Fruit fly (Drosophila melanogaster) whole organism, embryonic: ENCODE results near the gene CG6652.

ENCODE experiments used
- BEAF-32 ChIP-seq: fragments of 200-800 bp; sonication (Bioruptor generic); optimal IDR thresholded peaks from 3 replicates; lab custom pipeline; 2017; ENCODE audit warnings: missing biosample characterization, missing genetic modification characterization, mild to moderate bottlenecking, moderate library complexity, missing genetic modification reagents
- Bgb ChIP-seq: fragments of 200-800 bp; sonication (Bioruptor generic); IDR thresholded peaks from 2 replicates; pipeline ENCODE4 v1.3.6; 2022; ENCODE audit warnings: missing biosample characterization, missing genetic modification characterization; ENCODE audit not compliant: partially characterized antibody
- C15 ChIP-seq: fragments of 200-800 bp; sonication (Bioruptor generic); IDR thresholded peaks from 3 replicates; pipeline ENCODE4 v1.3.6; 2022; ENCODE audit warnings: missing biosample characterization, missing genetic modification characterization
- CG12071 ChIP-seq: fragments of 200-800 bp; sonication (Bioruptor generic); optimal IDR thresholded peaks from 3 replicates; lab custom pipeline; 2018; ENCODE audit warnings: missing biosample characterization, mild to moderate bottlenecking, missing genetic modification characterization
- CG13287 ChIP-seq: fragments of 200-800 bp; sonication (Bioruptor generic); IDR thresholded peaks from 2 replicates; pipeline ENCODE4 v1.3.6; 2022; ENCODE audit warnings: missing biosample characterization, missing genetic modification characterization; ENCODE audit not compliant: partially characterized antibody
- CG14710 ChIP-seq: fragments of 200-800 bp; sonication (Bioruptor generic); optimal IDR thresholded peaks from 3 replicates; lab custom pipeline; 2019; ENCODE audit warnings: missing biosample characterization, mild to moderate bottlenecking, missing genetic modification characterization, moderate library complexity
- CG15696 ChIP-seq: fragments of 200-800 bp; sonication (Bioruptor generic); optimal IDR thresholded peaks from 2 replicates; lab custom pipeline; 2019; ENCODE audit warnings: missing biosample characterization, mild to moderate bottlenecking, missing genetic modification characterization, moderate library complexity
- CG2129 ChIP-seq: fragments of 200-800 bp; sonication (Bioruptor generic); IDR thresholded peaks from 2 replicates; pipeline ENCODE4 v1.3.6; 2022; ENCODE audit warnings: missing biosample characterization, missing genetic modification characterization; ENCODE audit not compliant: partially characterized antibody
- CG2199 ChIP-seq: fragments of 200-800 bp; sonication (Bioruptor generic); IDR thresholded peaks from 3 replicates; pipeline ENCODE4 v1.3.6; 2022; ENCODE audit warnings: missing biosample characterization, missing genetic modification characterization
- CG2889 ChIP-seq: fragments of 200-800 bp; sonication (Bioruptor generic); IDR thresholded peaks from 3 replicates; pipeline ENCODE4 v1.3.6; 2022; ENCODE audit warnings: missing biosample characterization, missing genetic modification characterization
- CG3163 ChIP-seq: fragments of 200-800 bp; sonication (Bioruptor generic); optimal IDR thresholded peaks from 3 replicates; lab custom pipeline; 2016; ENCODE audit warnings: missing biosample characterization, missing genetic modification characterization
- CG34224 ChIP-seq: fragments of 200-800 bp; sonication (Bioruptor generic); IDR thresholded peaks from 3 replicates; pipeline ENCODE4 v1.3.6; 2022; ENCODE audit warnings: missing biosample characterization, missing genetic modification characterization; ENCODE audit not compliant: partially characterized antibody
- CG3726 ChIP-seq: fragments of 200-800 bp; sonication (Bioruptor generic); IDR thresholded peaks from 3 replicates; pipeline ENCODE4, ENCODE4 v1.3.6; 2022; ENCODE audit warnings: missing biosample characterization, missing genetic modification characterization
- CG4360 ChIP-seq: fragments of 200-800 bp; sonication (Bioruptor generic); IDR thresholded peaks from 2 replicates; pipeline ENCODE4 v1.3.6; 2022; ENCODE audit warnings: missing biosample characterization, missing genetic modification characterization
- CG6791 ChIP-seq: fragments of 200-800 bp; sonication (Bioruptor generic); IDR thresholded peaks from 3 replicates; pipeline ENCODE4 v1.3.6; 2022; ENCODE audit warnings: missing biosample characterization, missing genetic modification characterization; ENCODE audit not compliant: partially characterized antibody
- CG9215 ChIP-seq: fragments of 200-800 bp; sonication (Bioruptor generic); IDR thresholded peaks from 2 replicates; pipeline ENCODE4 v1.3.6; 2022; ENCODE audit warnings: missing biosample characterization, missing genetic modification characterization
- Dek ChIP-seq: fragments of 200-800 bp; sonication (Bioruptor generic); optimal IDR thresholded peaks from 3 replicates; lab custom pipeline; 2019; ENCODE audit warnings: missing biosample characterization, mild to moderate bottlenecking, missing genetic modification characterization, moderate library complexity
- Dll ChIP-seq: fragments of 200-800 bp; sonication (Bioruptor generic); IDR thresholded peaks from 4 replicates; pipeline ENCODE4 v1.3.6; 2022; ENCODE audit warnings: missing biosample characterization, missing genetic modification characterization; ENCODE audit not compliant: partially characterized antibody
- Doc3 ChIP-seq: fragments of 200-800 bp; sonication (Bioruptor generic); IDR thresholded peaks from 3 replicates; pipeline ENCODE4 v1.3.6; 2022; ENCODE audit warnings: missing biosample characterization, missing genetic modification characterization; ENCODE audit not compliant: partially characterized antibody
- Dref ChIP-seq: fragments of 200-800 bp; sonication (Bioruptor generic); IDR thresholded peaks from 2 replicates; pipeline ENCODE4 v1.3.6; 2022; ENCODE audit warnings: missing biosample characterization, missing genetic modification characterization
- E2f2 ChIP-seq: fragments of 200-800 bp; sonication (Bioruptor generic); IDR thresholded peaks from 2 replicates; pipeline ENCODE4 v1.3.6; 2022; ENCODE audit warnings: missing biosample characterization, missing genetic modification characterization
- Ets97D ChIP-seq: fragments of 200-800 bp; sonication (Bioruptor generic); optimal IDR thresholded peaks from 3 replicates; lab custom pipeline; 2016; ENCODE audit warnings: missing biosample characterization, missing genetic modification characterization
- GATAe ChIP-seq: fragments of 200-800 bp; sonication (Bioruptor generic); conservative IDR thresholded peaks from 2 replicates; pipeline ENCODE4 v1.3.6; 2022; ENCODE audit warnings: missing biosample characterization, missing genetic modification characterization
- Gsc ChIP-seq: fragments of 200-800 bp; sonication (Bioruptor generic); IDR thresholded peaks from 2 replicates; pipeline ENCODE4 v1.3.6; 2022; ENCODE audit warnings: missing biosample characterization, missing genetic modification characterization
- HLH4C ChIP-seq: fragments of 200-800 bp; sonication (Bioruptor generic); IDR thresholded peaks from 3 replicates; pipeline ENCODE4 v1.3.6; 2022; ENCODE audit warnings: missing biosample characterization, missing genetic modification characterization; ENCODE audit not compliant: partially characterized antibody
- Hey ChIP-seq: fragments of 200-800 bp; sonication (Bioruptor generic); optimal IDR thresholded peaks from 3 replicates; lab custom pipeline; 2018; ENCODE audit warnings: missing biosample characterization, mild to moderate bottlenecking, missing genetic modification characterization
- Jarid2 ChIP-seq: fragments of 200-800 bp; sonication (Bioruptor generic); optimal IDR thresholded peaks from 3 replicates; lab custom pipeline; 2017; ENCODE audit warnings: mild to moderate bottlenecking, missing biosample characterization, missing genetic modification reagents, missing genetic modification characterization
- Oli ChIP-seq: fragments of 200-800 bp; sonication (Bioruptor generic); optimal IDR thresholded peaks from 2 replicates; lab custom pipeline; 2018; ENCODE audit warnings: missing biosample characterization, mild to moderate bottlenecking, missing genetic modification characterization, moderate library complexity
- Opbp ChIP-seq: fragments of 200-800 bp; sonication (Bioruptor generic); IDR thresholded peaks from 3 replicates; pipeline ENCODE4 v1.3.6; 2022; ENCODE audit warnings: missing biosample characterization, missing genetic modification characterization; ENCODE audit not compliant: partially characterized antibody
- Pdp1 ChIP-seq, 2 experiments: fragments of 200-800 bp; sonication (Bioruptor generic); optimal IDR thresholded peaks; 3 replicates each; lab custom pipeline; 2016; ENCODE audit warnings: missing biosample characterization in 2 of 2, missing genetic modification characterization in 2 of 2, mild to moderate bottlenecking in 1 of 2, moderate library complexity in 1 of 2
- Sry-δ ChIP-seq: fragments of 200-800 bp; sonication (Bioruptor generic); optimal IDR thresholded peaks from 2 replicates; lab custom pipeline; 2016; ENCODE audit warnings: missing biosample characterization, missing genetic modification characterization
- Tbp ChIP-seq: fragments of >200 bp; optimal IDR thresholded peaks from 2 replicates; lab custom pipeline; 2018; ENCODE audit warnings: missing biosample characterization, missing genetic modification characterization
- ab ChIP-seq: fragments of 200-800 bp; sonication (Bioruptor generic); optimal IDR thresholded peaks from 2 replicates; lab custom pipeline; 2016; ENCODE audit warnings: missing biosample characterization, missing genetic modification characterization
- amos ChIP-seq: fragments of 200-800 bp; sonication (Bioruptor generic); IDR thresholded peaks from 2 replicates; pipeline ENCODE4 v1.3.6; 2022; ENCODE audit warnings: missing biosample characterization, missing genetic modification characterization; ENCODE audit not compliant: partially characterized antibody
- bbx ChIP-seq: fragments of 200-800 bp; sonication (Bioruptor generic); IDR thresholded peaks from 2 replicates; pipeline ENCODE4 v1.3.6; 2022; ENCODE audit warnings: missing biosample characterization, missing genetic modification characterization; ENCODE audit not compliant: partially characterized antibody
- chif ChIP-seq, 2 experiments: fragments of 200-800 bp; sonication (Bioruptor generic); optimal IDR thresholded peaks; 3 replicates each; lab custom pipeline; 2016; ENCODE audit warnings: missing biosample characterization in 2 of 2, missing genetic modification characterization in 2 of 2
- crp ChIP-seq, 2 experiments: fragments of 200-800 bp; sonication (Bioruptor generic); optimal IDR thresholded peaks; 2 replicates in 1 of 2; 3 replicates in 1 of 2; lab custom pipeline; 2017; ENCODE audit warnings: missing biosample characterization in 2 of 2, missing genetic modification characterization in 2 of 2, mild to moderate bottlenecking in 1 of 2, moderate library complexity in 1 of 2
- cwo ChIP-seq: fragments of 200-800 bp; sonication (Bioruptor generic); optimal IDR thresholded peaks from 3 replicates; lab custom pipeline; 2017; ENCODE audit warnings: missing biosample characterization, missing genetic modification characterization, mild to moderate bottlenecking, moderate library complexity, missing genetic modification reagents
- dan ChIP-seq: fragments of 200-800 bp; sonication (Bioruptor generic); IDR thresholded peaks from 2 replicates; pipeline ENCODE4 v1.3.6; 2022; ENCODE audit warnings: missing biosample characterization, missing genetic modification characterization
- gro ChIP-seq: fragments of 200-800 bp; sonication (Bioruptor generic); optimal IDR thresholded peaks from 2 replicates; lab custom pipeline; 2016; ENCODE audit warnings: missing biosample characterization, missing genetic modification characterization
- inv ChIP-seq: fragments of 200-800 bp; sonication (Bioruptor generic); IDR thresholded peaks from 2 replicates; pipeline ENCODE4 v1.3.6; 2022; ENCODE audit warnings: missing biosample characterization, missing genetic modification characterization; ENCODE audit not compliant: partially characterized antibody
- lab ChIP-seq: fragments of 200-800 bp; sonication (Bioruptor generic); optimal IDR thresholded peaks from 3 replicates; lab custom pipeline; 2017; ENCODE audit warnings: missing biosample characterization, missing genetic modification characterization, mild to moderate bottlenecking, moderate library complexity, missing genetic modification reagents
- p53 ChIP-seq: fragments of 200-800 bp; sonication (Bioruptor generic); optimal IDR thresholded peaks from 2 replicates; lab custom pipeline; 2016; ENCODE audit warnings: missing biosample characterization, missing genetic modification characterization
- ranshi ChIP-seq: fragments of 200-800 bp; sonication (Bioruptor generic); IDR thresholded peaks from 2 replicates; pipeline ENCODE4 v1.3.6; 2022; ENCODE audit warnings: missing biosample characterization, missing genetic modification characterization
- sr ChIP-seq: fragments of 200-800 bp; sonication (Bioruptor generic); IDR thresholded peaks from 3 replicates; pipeline ENCODE4 v1.3.6; 2022; ENCODE audit warnings: missing biosample characterization, missing genetic modification characterization
- stc ChIP-seq: fragments of 200-800 bp; sonication (Bioruptor generic); IDR thresholded peaks from 2 replicates; pipeline ENCODE4 v1.3.6; 2022; ENCODE audit warnings: missing biosample characterization, missing genetic modification characterization
- vfl ChIP-seq: fragments of 200-800 bp; sonication (Bioruptor generic); optimal IDR thresholded peaks from 2 replicates; lab custom pipeline; 2016; ENCODE audit warnings: missing biosample characterization, missing genetic modification characterization
- vnd ChIP-seq: fragments of 200-800 bp; sonication (Bioruptor generic); IDR thresholded peaks from 3 replicates; pipeline ENCODE4 v1.3.6; 2022; ENCODE audit warnings: missing biosample characterization, missing genetic modification characterization; ENCODE audit not compliant: partially characterized antibody
- zen2 ChIP-seq: fragments of 200-800 bp; sonication (Bioruptor generic); IDR thresholded peaks from 3 replicates; pipeline ENCODE4 v1.3.6; 2022; ENCODE audit warnings: missing biosample characterization, missing genetic modification characterization; ENCODE audit not compliant: partially characterized antibody

Gene CG6652

dm6 chr3L:17035492-17035891 lies 12.8 kb upstream of the CG6652 start, which contains the start of gene beg (continued):
- TF ChIP-seq bbx (GFP tag; lab: Robert Waterston, UW) (peak; percentile 79), p53 (GFP tag; lab: Kevin White, UChicago) (no peak), lab (GFP tag; lab: Kevin White, UChicago) (no peak), Sry-δ (GFP tag; lab: Kevin White, UChicago) (peak; percentile 34), CG34224 (GFP tag; lab: Robert Waterston, UW) (peak; percentile 93), BEAF-32 (GFP tag; lab: Kevin White, UChicago) (peak; percentile 60), CG2199 (GFP tag; lab: Robert Waterston, UW) (no peak), zen2 (GFP tag; lab: Robert Waterston, UW) (peak; percentile 83; the same call in 2 of the 3 replicates), CG2129 (GFP tag; lab: Robert Waterston, UW) (peak; percentile 37; the same call in 1 of the 2 replicates), CG15696 (tag; lab: Kevin White, UChicago) (no peak), stc (GFP tag; lab: Robert Waterston, UW) (no peak), CG3726 (GFP tag; lab: Robert Waterston, UW) (no peak), CG12071 (GFP tag; lab: Kevin White, UChicago) (no peak), Gsc (no peak), ranshi (GFP tag; lab: Robert Waterston, UW) (no peak), chif (GFP tag; optimal IDR thresholded peaks at IDR 0.05; lab: Kevin White, UChicago) (no peak), Bgb (GFP tag; lab: Robert Waterston, UW) (peak; percentile 64), Ets97D (GFP tag; lab: Kevin White, UChicago) (no peak), inv (GFP tag; lab: Robert Waterston, UW) (peak; percentile 24; the same call in 1 of the 2 replicates), ab (GFP tag; lab: Kevin White, UChicago) (no peak), Doc3 (peak; percentile 65), Opbp (GFP tag; lab: Robert Waterston, UW) (peak; percentile 73; the same call in 2 of the 3 replicates), E2f2 (GFP tag; lab: Robert Waterston, UW) (peak; percentile 92), vnd (GFP tag; lab: Robert Waterston, UW) (peak; percentile 49; the same call in 2 of the 3 replicates), Pdp1 (GFP tag; optimal IDR thresholded peaks at IDR 0.05; lab: Kevin White, UChicago) (peak in 1 of 2 experiments; percentile 17), amos (GFP tag; lab: Robert Waterston, UW) (peak; percentile 56; the same call in 1 of the 2 replicates), CG2889 (no peak), CG14710 (tag; lab: Kevin White, UChicago) (peak; percentile 32), cwo (GFP tag; lab: Kevin White, UChicago) (no peak), sr (GFP tag; lab: Robert Waterston, UW) (no peak), Hey (tag; lab: Kevin White, UChicago) (no peak), dan (GFP tag; lab: Robert Waterston, UW) (no peak), crp (GFP tag; optimal IDR thresholded peaks at IDR 0.05; lab: Kevin White, UChicago) (peak; percentile 30 to 90), gro (GFP tag; lab: Kevin White, UChicago) (no peak), vfl (GFP tag; lab: Kevin White, UChicago) (no peak), Tbp (GFP tag; lab: Kevin White, UChicago) (no peak), Jarid2 (GFP tag; lab: Kevin White, UChicago) (no peak), CG6791 (peak; percentile 69; the same call in 2 of the 3 replicates), CG9215 (GFP tag; lab: Robert Waterston, UW) (no peak), Oli (no peak), GATAe (GFP tag; lab: Robert Waterston, UW) (no peak), C15 (GFP tag; lab: Robert Waterston, UW) (no peak), HLH4C (GFP tag; lab: Robert Waterston, UW) (peak; percentile 81), CG4360 (GFP tag; lab: Robert Waterston, UW) (no peak), Dek (no peak), Dref (GFP tag; lab: Robert Waterston, UW) (peak; percentile 74), Dll (GFP tag; lab: Robert Waterston, UW) (peak; percentile 79), CG13287 (GFP tag; lab: Robert Waterston, UW) (peak; percentile 86), CG3163 (GFP tag; lab: Kevin White, UChicago) (no peak)
